Worm (Caenorhabditis elegans): ENCODE measurements around the gene C17H11.4.
"Not testable (repeated sequence)": the region's sequence is repeated elsewhere in the genome, so short reads cannot be mapped to it uniquely, and the experiment has no call there.

ce11 chrX:8155447-8155877 is 26.0 kb downstream of the C17H11.4 start:
- TF ChIP-seq nhr-77 (tag; optimal IDR thresholded peaks at IDR 0.05) (peak; percentile 20), mdl-1 (tag; optimal IDR thresholded peaks at IDR 0.05) (peak in 1 of 2 experiments; percentile 70), ceh-82 (tag; optimal IDR thresholded peaks at IDR 0.05) (peak in 1 of 3 experiments; percentile 46)
- not testable (repeated sequence) for TF ChIP-seq nhr-28 (tag; optimal IDR thresholded peaks at IDR 0.05); ama-1 (optimal IDR thresholded peaks at IDR 0.05); ces-1 (GFP tag; optimal IDR thresholded peaks at IDR 0.05); unc-62 (GFP tag; optimal IDR thresholded peaks at IDR 0.05); sup-37 (GFP tag; optimal IDR thresholded peaks at IDR 0.05); F16B12.6 (tag; optimal IDR thresholded peaks at IDR 0.05); alr-1 (tag; optimal IDR thresholded peaks at IDR 0.05; ENCODE audit: borderline replicate concordance); skn-1 (tag; optimal IDR thresholded peaks at IDR 0.05); ztf-11 (tag; optimal IDR thresholded peaks at IDR 0.05)

Measured in whole organism, L1 larva.